Fruit fly (Drosophila melanogaster) Kc167 (cell line): ENCODE data around the gene CG43354.

Source experiments
- h ChIP-seq: fragments of >200 bp; optimal IDR thresholded peaks from 3 replicates; lab custom pipeline; 2018; ENCODE audit warnings: missing external identifiers
- psq ChIP-seq: fragments of >200 bp; optimal IDR thresholded peaks from 2 replicates; lab custom pipeline; 2017; ENCODE audit warnings: missing external identifiers

DNA sequence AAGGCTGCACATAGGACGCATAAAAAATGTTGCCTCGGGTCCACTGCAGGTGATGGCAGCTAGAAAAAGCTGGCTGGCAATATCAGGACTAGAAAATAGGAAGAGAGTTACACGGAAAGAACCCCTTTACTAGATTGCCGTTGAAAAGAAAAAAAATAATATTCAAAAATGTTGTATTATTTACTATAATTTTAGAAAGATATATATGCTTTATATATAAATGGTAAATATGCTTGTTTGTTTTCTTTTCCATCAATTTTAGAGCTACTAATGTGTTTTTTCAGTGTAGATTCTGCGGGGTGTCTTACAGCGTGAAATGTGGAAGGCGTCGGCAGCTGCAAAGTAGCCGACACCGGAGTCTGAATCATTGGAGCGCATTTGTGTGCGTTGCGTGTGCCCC, 22.1 kb downstream of the CG43354 start:
- TF ChIP-seq psq (no peak), h (lab: Kevin White, UChicago) (no peak)
